Fruit fly (Drosophila melanogaster): ENCODE data around the gene CG34299.

- TF ChIP-seq CG7045 (GFP tag; optimal IDR thresholded peaks at IDR 0.05) (no peak), kay (GFP tag; ENCODE audit: borderline replicate concordance) (no peak), Crg-1 (GFP tag; optimal IDR thresholded peaks at IDR 0.05) (no peak), bab1 (GFP tag; optimal IDR thresholded peaks at IDR 0.05) (no peak), Mnt (GFP tag; optimal IDR thresholded peaks at IDR 0.05) (no peak), ovo (GFP tag; optimal IDR thresholded peaks at IDR 0.05) (no peak), CG5204 (GFP tag; optimal IDR thresholded peaks at IDR 0.05) (no peak), CG33017 (tag; optimal IDR thresholded peaks at IDR 0.05) (no peak), Clk (GFP tag; optimal IDR thresholded peaks at IDR 0.05) (no peak), pad (GFP tag; optimal IDR thresholded peaks at IDR 0.05) (no peak)
Measured at dm6 chr3R:30283037-30283590, 33.7 kb downstream of the CG34299 start.
